Worm (Caenorhabditis elegans) whole organism, young adult: Measurements from ENCODE around the gene srh-102.

Source experiments
- dpl-1 ChIP-seq: fragments of 150-350 bp; optimal IDR thresholded peaks from 2 replicates; lab custom pipeline; 2014; ENCODE audit warnings: missing biosample characterization, missing genetic modification reagents, missing genetic modification characterization
- ets-4 ChIP-seq: fragments of 200-800 bp; sonication (Bioruptor generic); optimal IDR thresholded peaks from 2 replicates; lab custom pipeline; 2018; ENCODE audit warnings: mild to moderate bottlenecking, missing genetic modification characterization, missing compliant biosample characterization
- fkh-3 ChIP-seq: sonication (generic microtip); optimal IDR thresholded peaks from 2 replicates; lab custom pipeline; 2016; ENCODE audit warnings: mild to moderate bottlenecking, missing genetic modification characterization, missing compliant biosample characterization
- unc-62 ChIP-seq: fragments of 150-350 bp; optimal IDR thresholded peaks from 2 replicates; lab custom pipeline; 2014; ENCODE audit warnings: missing biosample characterization, missing genetic modification reagents, missing genetic modification characterization

- TF ChIP-seq fkh-3 (no peak), dpl-1 (no peak), unc-62 (GFP tag; lab: Kevin White, UChicago) (no peak), ets-4 (GFP tag; lab: Kevin White, UChicago) (no peak)
These were observed 10.4 kb downstream of the srh-102 start for ce11 chrV:17154944-17155343.
